Fruit fly (Drosophila melanogaster): ENCODE results near the gene CG11052.

DNA sequence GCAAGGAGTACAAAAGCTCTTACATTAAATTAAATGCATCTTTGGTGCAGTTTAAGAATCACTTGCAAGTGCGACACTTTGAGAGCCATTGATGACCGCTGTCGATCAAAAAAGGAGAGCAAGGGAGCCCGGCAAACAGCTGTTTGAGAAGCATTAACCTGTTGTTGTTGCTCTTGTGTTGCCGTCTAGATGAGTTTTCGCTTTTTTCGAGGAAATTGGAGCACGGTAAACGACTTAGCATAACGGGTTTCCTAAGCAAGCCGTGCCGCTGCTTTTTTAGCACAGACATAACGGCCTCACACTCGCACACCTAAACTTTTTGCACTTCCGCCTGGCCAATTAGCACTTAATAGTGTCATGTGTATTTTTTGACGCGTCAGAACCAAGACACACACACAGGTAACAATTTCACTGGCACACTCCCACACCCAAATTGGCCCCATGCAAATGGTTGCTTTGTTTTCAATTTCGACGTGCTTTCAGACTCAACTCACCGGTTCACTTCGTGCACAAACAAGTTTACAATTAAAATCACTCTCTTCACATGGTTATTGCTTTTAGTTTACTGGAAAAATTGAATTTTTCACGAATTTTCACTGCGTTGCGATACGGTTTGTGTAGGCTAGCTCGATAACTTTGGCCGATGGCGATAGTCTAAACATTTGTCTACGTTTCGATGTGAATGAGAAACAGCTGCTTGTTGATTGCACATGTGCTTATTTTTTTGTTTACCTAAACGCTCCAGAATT, 21.2 kb upstream of the CG11052 start, which contains the start of the genes CG10903 and CG2747:
- no peak for TF ChIP-seq CG16779 (tag; optimal IDR thresholded peaks at IDR 0.05)
- no peak for TF ChIP-seq CG6792 (GFP tag; optimal IDR thresholded peaks at IDR 0.05)
- no peak for TF ChIP-seq Hr38 (GFP tag; optimal IDR thresholded peaks at IDR 0.05)
- peak; percentile 65 for TF ChIP-seq Blimp-1 (GFP tag; optimal IDR thresholded peaks at IDR 0.05)
- no peak for TF ChIP-seq net (GFP tag; optimal IDR thresholded peaks at IDR 0.05)
- no peak for TF ChIP-seq CG6808 (GFP tag; optimal IDR thresholded peaks at IDR 0.05)
- TF ChIP-seq Lpt (GFP tag; optimal IDR thresholded peaks at IDR 0.05) = no peak
- TF ChIP-seq CG1621 (tag; optimal IDR thresholded peaks at IDR 0.05) = no peak
- no peak for TF ChIP-seq CG32006 (GFP tag; optimal IDR thresholded peaks at IDR 0.05)

Data from whole organism, prepupa.